Worm (Caenorhabditis elegans) whole organism, L4 larva: Measurements from ENCODE around the gene K10B4.3.

Source experiments
- aly-2 ChIP-seq: sonication (generic microtip); optimal IDR thresholded peaks from 2 replicates; lab custom pipeline; 2018; ENCODE audit warnings: missing biosample characterization, missing genetic modification characterization
- ama-1 ChIP-seq: fragments of 150-350 bp; optimal IDR thresholded peaks from 2 replicates; lab custom pipeline; 2014; ENCODE audit warnings: inconsistent platforms, mixed read lengths
- ces-1 ChIP-seq: fragments of 150-350 bp; sonication (generic microtip); optimal IDR thresholded peaks from 4 replicates; lab custom pipeline; 2014; ENCODE audit warnings: missing biosample characterization, missing genetic modification reagents, missing genetic modification characterization
- dmd-9 ChIP-seq: fragments of 200-800 bp; sonication (Bioruptor generic); IDR thresholded peaks from 2 replicates; pipeline ENCODE4 v1.3.6; 2022; ENCODE audit warnings: missing genetic modification reagents, missing genetic modification characterization, missing compliant biosample characterization
- lin-13 ChIP-seq: fragments of 150-350 bp; optimal IDR thresholded peaks from 2 replicates; lab custom pipeline; 2014; ENCODE audit warnings: missing biosample characterization, missing genetic modification reagents, missing genetic modification characterization
- nhr-102 ChIP-seq: sonication (generic microtip); optimal IDR thresholded peaks from 2 replicates; lab custom pipeline; 2016; ENCODE audit warnings: mild to moderate bottlenecking, missing genetic modification characterization, moderate library complexity, missing compliant biosample characterization
- nhr-237 ChIP-seq: sonication (generic microtip); optimal IDR thresholded peaks from 2 replicates; lab custom pipeline; 2017; ENCODE audit warnings: missing biosample characterization, missing genetic modification characterization
- nhr-76 ChIP-seq: fragments of 150-350 bp; optimal IDR thresholded peaks from 2 replicates; lab custom pipeline; 2014; ENCODE audit warnings: missing biosample characterization, missing genetic modification characterization
- nhr-77 ChIP-seq: fragments of 150-350 bp; optimal IDR thresholded peaks from 2 replicates; lab custom pipeline; 2014; ENCODE audit warnings: missing biosample characterization, missing genetic modification characterization
- pha-4 ChIP-seq, 2 experiments: fragments of 150-350 bp in 1 of 2; fragments of 200-800 bp in 1 of 2; sonication (Bioruptor generic) in 1 of 2; IDR thresholded peaks in 1 of 2; optimal IDR thresholded peaks in 1 of 2; 2 replicates each; pipeline versions ENCODE4 v1.3.6 to Lab custom; 2014 to 2022; ENCODE audit warnings: missing genetic modification characterization in 2 of 2, missing genetic modification reagents in 2 of 2, missing biosample characterization in 1 of 2, missing compliant biosample characterization in 1 of 2
- snpc-4 ChIP-seq: fragments of 150-350 bp; optimal IDR thresholded peaks from 2 replicates; lab custom pipeline; 2014; ENCODE audit warnings: missing biosample characterization, missing genetic modification characterization
- unc-130 ChIP-seq: sonication (generic microtip); optimal IDR thresholded peaks from 2 replicates; lab custom pipeline; 2016; ENCODE audit warnings: missing genetic modification reagents, missing genetic modification characterization, missing compliant biosample characterization
- zag-1 ChIP-seq: fragments of 150-350 bp; optimal IDR thresholded peaks from 2 replicates; lab custom pipeline; 2014; ENCODE audit warnings: missing biosample characterization, missing genetic modification characterization

DNA sequence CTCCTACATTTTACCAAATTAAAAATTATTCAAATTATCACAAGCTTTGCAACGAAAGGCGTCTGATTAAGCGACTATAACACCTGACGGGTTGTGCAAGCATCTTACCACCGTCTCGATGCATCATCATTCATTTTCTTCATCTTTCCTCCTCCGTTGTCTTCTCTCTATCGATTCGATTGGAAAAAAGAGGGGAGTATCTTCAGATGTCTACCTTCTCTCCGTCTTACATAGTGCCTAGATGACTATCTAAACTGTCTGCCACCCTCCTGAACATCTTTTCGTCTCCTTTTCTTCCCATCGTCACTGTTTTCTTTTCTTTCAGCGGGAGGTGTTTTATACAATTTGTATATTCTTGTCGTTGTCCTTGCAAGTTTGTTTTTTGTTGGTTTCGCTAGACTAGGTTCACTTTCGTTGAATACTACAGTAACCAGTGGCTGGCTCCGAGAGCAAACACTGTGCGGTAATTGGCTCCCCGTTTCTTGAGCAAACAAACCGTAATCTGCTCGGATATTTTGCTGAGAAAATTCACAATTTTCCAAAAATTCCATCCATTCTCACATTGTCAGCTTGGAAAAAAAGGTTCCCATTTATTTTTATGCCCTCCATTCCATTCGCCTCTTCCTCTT, 38.4 kb upstream of the K10B4.3 start:
- TF ChIP-seq nhr-237 (no peak), nhr-76 (tag; lab: Kevin White, UChicago) (no peak), ama-1 (lab: Kevin White, UChicago) (no peak), ces-1 (GFP tag; lab: Kevin White, UChicago) (no peak), lin-13 (GFP tag; lab: Kevin White, UChicago) (no peak), nhr-77 (tag; lab: Kevin White, UChicago) (peak; percentile 29), snpc-4 (tag; lab: Kevin White, UChicago) (no peak), aly-2 (tag; lab: Kevin White, UChicago) (no peak), unc-130 (GFP tag; lab: Kevin White, UChicago) (no peak), nhr-102 (tag; lab: Kevin White, UChicago) (no peak), dmd-9 (GFP tag; lab: Robert Waterston, UW) (no peak), pha-4 (GFP tag; IDR thresholded peaks at IDR 0.05; lab: Robert Waterston, UW) (0 out of 2 replicates have a peak, but pooled peaks have one; percentile 20), pha-4 (tag; optimal IDR thresholded peaks at IDR 0.05; lab: Kevin White, UChicago) (peak; percentile 29), zag-1 (tag; lab: Kevin White, UChicago) (no peak)
